Comparison of ENCODE assay signal across 1 fruit fly cellular context in the genomic region with DNA sequence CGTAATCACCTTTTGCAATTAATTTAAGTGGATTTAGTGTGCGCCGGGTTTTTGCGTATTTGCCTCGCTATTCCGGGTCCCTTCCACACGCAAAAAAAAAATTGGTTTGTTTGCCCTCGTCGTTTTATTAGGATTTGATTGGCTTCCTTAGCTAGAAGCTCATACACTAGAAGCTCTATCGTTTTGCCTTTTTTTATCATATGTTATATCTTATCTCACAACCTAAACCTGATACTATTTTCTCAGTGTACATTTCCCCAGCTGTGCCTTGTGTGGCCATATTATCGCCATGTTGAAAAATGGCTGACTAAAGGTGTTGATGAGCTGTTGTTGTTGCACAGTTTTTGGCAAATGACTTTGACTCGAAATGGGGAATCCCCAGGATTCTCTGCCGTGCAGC.
TF ChIP-seq lines count a peak whose summit lies in the region.

No protein-coding gene starts in this region.

TF ChIP-seq in whole organism, embryonic, 481 proteins besides CTCF, POLR2A, EP300 and RAD21 (continued from another document):
- no peak for TF ChIP-seq fd102C (GFP tag; optimal IDR thresholded peaks at IDR 0.05; lab: Kevin White, UChicago)
- no peak for TF ChIP-seq CG10565 (GFP tag; optimal IDR thresholded peaks at IDR 0.05; lab: Kevin White, UChicago)
- TF ChIP-seq odd (GFP tag; optimal IDR thresholded peaks at IDR 0.05; lab: Kevin White, UChicago), result no peak
- TF ChIP-seq schlank (tag; optimal IDR thresholded peaks at IDR 0.05; lab: Kevin White, UChicago), result no peak
- no peak for TF ChIP-seq ATbp (GFP tag; optimal IDR thresholded peaks at IDR 0.05; lab: Kevin White, UChicago)
- TF ChIP-seq CG31388 (GFP tag; optimal IDR thresholded peaks at IDR 0.05; lab: Kevin White, UChicago), result no peak
- TF ChIP-seq CG9727 (GFP tag; optimal IDR thresholded peaks at IDR 0.05; lab: Kevin White, UChicago), result peak; percentile 35
- TF ChIP-seq ssp (GFP tag; IDR thresholded peaks at IDR 0.05; lab: Robert Waterston, UW), result no peak
- TF ChIP-seq Bgb (GFP tag; IDR thresholded peaks at IDR 0.05; lab: Robert Waterston, UW; ENCODE audit: partially characterized antibody), result no peak
- TF ChIP-seq HLHmδ (GFP tag; optimal IDR thresholded peaks at IDR 0.05; lab: Kevin White, UChicago), result no peak
- TF ChIP-seq B-H1 (GFP tag; IDR thresholded peaks at IDR 0.05; lab: Robert Waterston, UW), result no peak
- TF ChIP-seq CG7357 (GFP tag; IDR thresholded peaks at IDR 0.05; lab: Robert Waterston, UW), result 0 out of 3 replicates have a peak, but pooled peaks have one; percentile 13
- TF ChIP-seq CG3163 (GFP tag; optimal IDR thresholded peaks at IDR 0.05; lab: Kevin White, UChicago), result peak; percentile 5
- peak; percentile 52 for TF ChIP-seq gem (tag; optimal IDR thresholded peaks at IDR 0.05; lab: Kevin White, UChicago)
- TF ChIP-seq CG9876 (GFP tag; optimal IDR thresholded peaks at IDR 0.05; lab: Kevin White, UChicago), result no peak
- TF ChIP-seq CG7928 (GFP tag; optimal IDR thresholded peaks at IDR 0.05; lab: Kevin White, UChicago), result no peak
- no peak for TF ChIP-seq salm (tag; optimal IDR thresholded peaks at IDR 0.05; lab: Kevin White, UChicago)
- TF ChIP-seq lilli (GFP tag; optimal IDR thresholded peaks at IDR 0.05; lab: Kevin White, UChicago), result peak; percentile 50
- TF ChIP-seq CG30431 (GFP tag; optimal IDR thresholded peaks at IDR 0.05; lab: Kevin White, UChicago), result no peak
- TF ChIP-seq CG12659 (GFP tag; optimal IDR thresholded peaks at IDR 0.05; lab: Kevin White, UChicago), result no peak
- TF ChIP-seq bsh (GFP tag; optimal IDR thresholded peaks at IDR 0.05; lab: Kevin White, UChicago), result peak in 1 of 2 experiments; percentile 29
- TF ChIP-seq org-1 (GFP tag; optimal IDR thresholded peaks at IDR 0.05; lab: Kevin White, UChicago), result peak; percentile 40
- no peak for TF ChIP-seq TFAM (GFP tag; optimal IDR thresholded peaks at IDR 0.05; lab: Kevin White, UChicago)
- TF ChIP-seq CG32772 (GFP tag; IDR thresholded peaks at IDR 0.05; lab: Robert Waterston, UW), result no peak
- peak; percentile 23 for TF ChIP-seq CG4820 (GFP tag; optimal IDR thresholded peaks at IDR 0.05; lab: Kevin White, UChicago)
- TF ChIP-seq HLH54F (GFP tag; optimal IDR thresholded peaks at IDR 0.05; lab: Kevin White, UChicago), result peak; percentile 27
- peak; percentile 6 for TF ChIP-seq CG3281 (GFP tag; optimal IDR thresholded peaks at IDR 0.05; lab: Kevin White, UChicago)
- TF ChIP-seq CG2116 (GFP tag; optimal IDR thresholded peaks at IDR 0.05; lab: Kevin White, UChicago), result no peak
- peak; percentile 6 for TF ChIP-seq Jarid2 (GFP tag; optimal IDR thresholded peaks at IDR 0.05; lab: Kevin White, UChicago)
- no peak for TF ChIP-seq Asciz (GFP tag; optimal IDR thresholded peaks at IDR 0.05; lab: Kevin White, UChicago)
- peak; percentile 31 for TF ChIP-seq Side (GFP tag; optimal IDR thresholded peaks at IDR 0.05; lab: Kevin White, UChicago)
- TF ChIP-seq Dip3 (GFP tag; optimal IDR thresholded peaks at IDR 0.05; lab: Kevin White, UChicago), result no peak
- no peak for TF ChIP-seq CG17802 (tag; optimal IDR thresholded peaks at IDR 0.05; lab: Kevin White, UChicago)
- TF ChIP-seq CG10543 (GFP tag; optimal IDR thresholded peaks at IDR 0.05; lab: Kevin White, UChicago), result no peak
- TF ChIP-seq unpg (GFP tag; optimal IDR thresholded peaks at IDR 0.05; lab: Kevin White, UChicago), result peak; percentile 44
- TF ChIP-seq CG4424 (GFP tag; optimal IDR thresholded peaks at IDR 0.05; lab: Kevin White, UChicago), result peak; percentile 34
- TF ChIP-seq CG1603 (tag; optimal IDR thresholded peaks at IDR 0.05; lab: Kevin White, UChicago), result peak; percentile 24
- no peak for TF ChIP-seq NFAT (GFP tag; IDR thresholded peaks at IDR 0.05; lab: Robert Waterston, UW)
- peak; percentile 17 for TF ChIP-seq CG6765 (GFP tag; optimal IDR thresholded peaks at IDR 0.05; lab: Kevin White, UChicago)
- peak; percentile 23 for TF ChIP-seq dmrt11E (tag; optimal IDR thresholded peaks at IDR 0.05; lab: Kevin White, UChicago)
- TF ChIP-seq maf-S (GFP tag; optimal IDR thresholded peaks at IDR 0.05; lab: Kevin White, UChicago), result peak; percentile 29
- TF ChIP-seq CG6272 (GFP tag; IDR thresholded peaks at IDR 0.05; lab: Robert Waterston, UW), result no peak
- TF ChIP-seq CG3847 (GFP tag; IDR thresholded peaks at IDR 0.05; lab: Robert Waterston, UW), result 0 out of 2 replicates have a peak, but pooled peaks have one; percentile 8
- peak; percentile 39 for TF ChIP-seq pnt (GFP tag; optimal IDR thresholded peaks at IDR 0.05; lab: Kevin White, UChicago)
- TF ChIP-seq sima (GFP tag; optimal IDR thresholded peaks at IDR 0.05; lab: Kevin White, UChicago), result no peak
- 0 out of 3 replicates have a peak, but pooled peaks have one; percentile 42 for TF ChIP-seq CG2199 (GFP tag; IDR thresholded peaks at IDR 0.05; lab: Robert Waterston, UW)
- peak; percentile 5 for TF ChIP-seq CG18262 (tag; optimal IDR thresholded peaks at IDR 0.05; lab: Kevin White, UChicago)
- no peak for TF ChIP-seq Tbp (GFP tag; optimal IDR thresholded peaks at IDR 0.05; lab: Kevin White, UChicago)
- TF ChIP-seq slou (GFP tag; optimal IDR thresholded peaks at IDR 0.05; lab: Kevin White, UChicago), result no peak
- peak; percentile 75 for TF ChIP-seq phol (tag; optimal IDR thresholded peaks at IDR 0.05; lab: Kevin White, UChicago)
- TF ChIP-seq grn (GFP tag; optimal IDR thresholded peaks at IDR 0.05; lab: Kevin White, UChicago), result no peak
- TF ChIP-seq CG34224 (GFP tag; IDR thresholded peaks at IDR 0.05; lab: Robert Waterston, UW; ENCODE audit: partially characterized antibody), result no peak
- no peak for TF ChIP-seq CG8924 (tag; optimal IDR thresholded peaks at IDR 0.05; lab: Kevin White, UChicago)
- TF ChIP-seq CG3407 (GFP tag; optimal IDR thresholded peaks at IDR 0.05; lab: Kevin White, UChicago), result no peak
- no peak for TF ChIP-seq CG13296 (GFP tag; optimal IDR thresholded peaks at IDR 0.05; lab: Kevin White, UChicago)
- peak; percentile 0 for TF ChIP-seq nmo (GFP tag; optimal IDR thresholded peaks at IDR 0.05; lab: Kevin White, UChicago)
- no peak for TF ChIP-seq insv (GFP tag; optimal IDR thresholded peaks at IDR 0.05; lab: Kevin White, UChicago)
- TF ChIP-seq CG9797 (GFP tag; optimal IDR thresholded peaks at IDR 0.05; lab: Kevin White, UChicago), result no peak
- peak; percentile 27 for TF ChIP-seq zfh2 (GFP tag; optimal IDR thresholded peaks at IDR 0.05; lab: Kevin White, UChicago)
- TF ChIP-seq Vsx1 (GFP tag; optimal IDR thresholded peaks at IDR 0.05; lab: Kevin White, UChicago), result no peak
- no peak for TF ChIP-seq so (GFP tag; IDR thresholded peaks at IDR 0.05; lab: Robert Waterston, UW)
- TF ChIP-seq kah (GFP tag; optimal IDR thresholded peaks at IDR 0.05; lab: Kevin White, UChicago), result no peak
- TF ChIP-seq CG8388 (GFP tag; optimal IDR thresholded peaks at IDR 0.05; lab: Kevin White, UChicago), result peak; percentile 20
- TF ChIP-seq hb (GFP tag; IDR thresholded peaks at IDR 0.05; lab: Robert Waterston, UW; ENCODE audit: partially characterized antibody), result no peak
- no peak for TF ChIP-seq knrl (GFP tag; IDR thresholded peaks at IDR 0.05; lab: Robert Waterston, UW; ENCODE audit: partially characterized antibody)
- TF ChIP-seq Dek (tag; optimal IDR thresholded peaks at IDR 0.05; lab: Kevin White, UChicago), result no peak
- no peak for TF ChIP-seq bbx (GFP tag; IDR thresholded peaks at IDR 0.05; lab: Robert Waterston, UW; ENCODE audit: partially characterized antibody)
- TF ChIP-seq CG5245 (GFP tag; optimal IDR thresholded peaks at IDR 0.05; lab: Kevin White, UChicago), result peak; percentile 4
- peak; percentile 31 for TF ChIP-seq caup (GFP tag; optimal IDR thresholded peaks at IDR 0.05; lab: Kevin White, UChicago; ENCODE audit: severe bottlenecking)
- no peak for TF ChIP-seq unc-4 (GFP tag; IDR thresholded peaks at IDR 0.05; lab: Robert Waterston, UW; ENCODE audit: partially characterized antibody)
- no peak for TF ChIP-seq CG6791 (GFP tag; IDR thresholded peaks at IDR 0.05; lab: Robert Waterston, UW; ENCODE audit: partially characterized antibody)
- TF ChIP-seq Oli (tag; optimal IDR thresholded peaks at IDR 0.05; lab: Kevin White, UChicago), result peak; percentile 5
- 0 out of 2 replicates have a peak, but pooled peaks have one; percentile 26 for TF ChIP-seq CG31224 (GFP tag; IDR thresholded peaks at IDR 0.05; lab: Robert Waterston, UW)
- peak; percentile 30 for TF ChIP-seq CG13624 (GFP tag; optimal IDR thresholded peaks at IDR 0.05; lab: Kevin White, UChicago)
- TF ChIP-seq CG32532 (GFP tag; IDR thresholded peaks at IDR 0.05; lab: Robert Waterston, UW), result peak; percentile 43; the same call in 1 of the 2 replicates
- peak; percentile 37 for TF ChIP-seq bcd (GFP tag; optimal IDR thresholded peaks at IDR 0.05; lab: Kevin White, UChicago)
- TF ChIP-seq sim (GFP tag; IDR thresholded peaks at IDR 0.05; lab: Robert Waterston, UW), result no peak
- TF ChIP-seq CG10274 (GFP tag; optimal IDR thresholded peaks at IDR 0.05; lab: Kevin White, UChicago), result no peak
- peak; percentile 2 for TF ChIP-seq CG15514 (GFP tag; optimal IDR thresholded peaks at IDR 0.05; lab: Kevin White, UChicago)
- TF ChIP-seq Ptx1 (GFP tag; IDR thresholded peaks at IDR 0.05; lab: Robert Waterston, UW), result peak; percentile 45
- no peak for TF ChIP-seq ato (GFP tag; IDR thresholded peaks at IDR 0.05; lab: Robert Waterston, UW; ENCODE audit: partially characterized antibody)
- TF ChIP-seq gce (GFP tag; IDR thresholded peaks at IDR 0.05; lab: Robert Waterston, UW), result 0 out of 3 replicates have a peak, but pooled peaks have one; percentile 22
- no peak for TF ChIP-seq CG10959 (GFP tag; IDR thresholded peaks at IDR 0.05; lab: Robert Waterston, UW)
- TF ChIP-seq jumu (GFP tag; optimal IDR thresholded peaks at IDR 0.05; lab: Kevin White, UChicago), result peak; percentile 35
- peak; percentile 13 for TF ChIP-seq CG18619 (GFP tag; optimal IDR thresholded peaks at IDR 0.05; lab: Kevin White, UChicago)
- TF ChIP-seq stwl (tag; optimal IDR thresholded peaks at IDR 0.05; lab: Kevin White, UChicago), result no peak
- TF ChIP-seq CG2889 (GFP tag; IDR thresholded peaks at IDR 0.05; lab: Robert Waterston, UW), result 0 out of 3 replicates have a peak, but pooled peaks have one; percentile 29
- no peak for TF ChIP-seq CG16779 (GFP tag; IDR thresholded peaks at IDR 0.05; lab: Robert Waterston, UW)
- no peak for TF ChIP-seq p53 (GFP tag; optimal IDR thresholded peaks at IDR 0.05; lab: Kevin White, UChicago)
